Fruit fly (Drosophila melanogaster): ENCODE data around the gene Epg5.

Epg5 gene

DNA sequence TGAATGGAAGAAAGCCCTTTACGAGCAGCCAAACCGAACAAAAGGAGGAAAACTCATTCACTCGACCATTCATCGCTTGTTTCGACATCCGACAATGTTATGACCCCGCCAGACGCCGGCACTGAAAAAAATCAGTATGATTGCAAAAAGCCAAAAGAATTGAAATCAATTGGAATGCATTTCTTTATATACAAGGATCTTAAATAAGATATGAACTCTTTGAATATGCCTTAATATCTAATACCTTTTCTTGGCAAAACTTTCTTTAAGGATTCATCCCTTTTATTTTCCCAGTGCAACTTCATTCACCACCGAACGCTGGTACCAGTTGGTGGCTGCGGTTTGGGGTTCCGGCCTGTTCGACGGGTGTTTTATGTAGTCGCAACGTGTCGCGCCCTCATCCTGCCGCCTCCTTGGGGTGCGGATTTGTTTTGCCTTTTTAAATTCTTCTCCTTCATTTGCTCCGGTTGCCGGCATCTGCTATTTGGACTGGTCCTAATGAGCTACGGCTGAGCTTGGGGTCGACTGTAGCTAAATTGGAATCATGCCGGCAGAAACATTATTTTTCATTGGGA, 38.8 kb downstream of the Epg5 start (continued):
- TF ChIP-seq CG9437 (GFP tag; optimal IDR thresholded peaks at IDR 0.05) (peak; percentile 70), pfk (GFP tag; optimal IDR thresholded peaks at IDR 0.05) (no peak), Optix (GFP tag; IDR thresholded peaks at IDR 0.05) (peak; percentile 66; the same call in 1 of the 3 replicates), CG9609 (GFP tag; optimal IDR thresholded peaks at IDR 0.05) (peak; percentile 71), gcm2 (GFP tag; optimal IDR thresholded peaks at IDR 0.05) (peak; percentile 40), Xbp1 (GFP tag; optimal IDR thresholded peaks at IDR 0.05) (peak; percentile 85), Nf-YB (GFP tag; optimal IDR thresholded peaks at IDR 0.05) (peak; percentile 64), kni (GFP tag; optimal IDR thresholded peaks at IDR 0.05) (peak; percentile 61), Doc3 (GFP tag; IDR thresholded peaks at IDR 0.05; ENCODE audit: partially characterized antibody) (no peak), NFAT (GFP tag; IDR thresholded peaks at IDR 0.05) (peak; percentile 64), otp (GFP tag; IDR thresholded peaks at IDR 0.05) (peak; percentile 63; the same call in 1 of the 3 replicates), run (tag; optimal IDR thresholded peaks at IDR 0.05) (peak; percentile 87), Dek (tag; optimal IDR thresholded peaks at IDR 0.05) (peak; percentile 89), BEAF-32 (GFP tag; optimal IDR thresholded peaks at IDR 0.05) (no peak), Drgx (GFP tag; IDR thresholded peaks at IDR 0.05) (no peak), Dip3 (GFP tag; optimal IDR thresholded peaks at IDR 0.05) (peak; percentile 79), CG12104 (GFP tag; optimal IDR thresholded peaks at IDR 0.05) (peak; percentile 70), nerfin-1 (tag; optimal IDR thresholded peaks at IDR 0.05) (peak; percentile 86), HmgZ (tag; optimal IDR thresholded peaks at IDR 0.05) (peak; percentile 93), CG11398 (GFP tag; optimal IDR thresholded peaks at IDR 0.05) (peak; percentile 58), CG10274 (GFP tag; optimal IDR thresholded peaks at IDR 0.05) (peak; percentile 36), CG12942 (GFP tag; optimal IDR thresholded peaks at IDR 0.05) (peak; percentile 60), fd96Cb (tag; optimal IDR thresholded peaks at IDR 0.05) (peak; percentile 83), Kr (GFP tag; optimal IDR thresholded peaks at IDR 0.05) (no peak), onecut (GFP tag; IDR thresholded peaks at IDR 0.05) (peak; percentile 82), CG2120 (GFP tag; optimal IDR thresholded peaks at IDR 0.05) (peak; percentile 93), Rx (GFP tag; IDR thresholded peaks at IDR 0.05) (peak; percentile 72), ato (GFP tag; IDR thresholded peaks at IDR 0.05; ENCODE audit: partially characterized antibody) (no peak), Tbp (GFP tag; optimal IDR thresholded peaks at IDR 0.05) (no peak), TFAM (GFP tag; optimal IDR thresholded peaks at IDR 0.05) (peak; percentile 26), CG11093 (GFP tag; IDR thresholded peaks at IDR 0.05) (peak; percentile 52; the same call in 1 of the 3 replicates), dati (GFP tag; IDR thresholded peaks at IDR 0.05) (peak; percentile 63), CG12769 (tag; optimal IDR thresholded peaks at IDR 0.05) (peak; percentile 94), Ets65A (GFP tag) (peak; percentile 93), Dfd (GFP tag; optimal IDR thresholded peaks at IDR 0.05) (no peak), yki (optimal IDR thresholded peaks at IDR 0.05) (no peak), CG17186 (GFP tag; optimal IDR thresholded peaks at IDR 0.05) (no peak), C15 (GFP tag; IDR thresholded peaks at IDR 0.05) (0 out of 3 replicates have a peak, but pooled peaks have one; percentile 59), Meics (GFP tag; optimal IDR thresholded peaks at IDR 0.05) (peak; percentile 88), CG5180 (GFP tag; optimal IDR thresholded peaks at IDR 0.05) (peak; percentile 87), chif (GFP tag; optimal IDR thresholded peaks at IDR 0.05) (peak; percentile 61 to 81), CG8388 (GFP tag; optimal IDR thresholded peaks at IDR 0.05) (peak; percentile 81), jigr1 (GFP tag; IDR thresholded peaks at IDR 0.05) (0 out of 3 replicates have a peak, but pooled peaks have one; percentile 33), CG31441 (GFP tag; IDR thresholded peaks at IDR 0.05) (peak; percentile 89), ac (GFP tag; optimal IDR thresholded peaks at IDR 0.05) (no peak), mld (GFP tag; IDR thresholded peaks at IDR 0.05; ENCODE audit: partially characterized antibody) (no peak), Nf-YA (GFP tag; IDR thresholded peaks at IDR 0.05) (peak; percentile 79), eve (GFP tag; optimal IDR thresholded peaks at IDR 0.05) (peak; percentile 15 to 93), HmgD (GFP tag; optimal IDR thresholded peaks at IDR 0.05) (peak; percentile 22), twi (tag; optimal IDR thresholded peaks at IDR 0.05) (peak; percentile 76), pnt (GFP tag; optimal IDR thresholded peaks at IDR 0.05) (peak; percentile 81)

Measured in whole organism, embryonic.